Worm (Caenorhabditis elegans): Measurements from ENCODE around the gene str-247.

- TF ChIP-seq F13H6.1 (tag; optimal IDR thresholded peaks at IDR 0.05): no peak
- no peak for TF ChIP-seq R02D3.7 (tag; optimal IDR thresholded peaks at IDR 0.05)
- TF ChIP-seq elt-3 (tag; optimal IDR thresholded peaks at IDR 0.05): no peak
- no peak for TF ChIP-seq sem-4 (tag; optimal IDR thresholded peaks at IDR 0.05)
- no peak for TF ChIP-seq ceh-82 (tag; optimal IDR thresholded peaks at IDR 0.05)
- TF ChIP-seq ZK546.5 (tag; optimal IDR thresholded peaks at IDR 0.05): no peak
- TF ChIP-seq nhr-77 (tag; optimal IDR thresholded peaks at IDR 0.05): no peak
- no peak for TF ChIP-seq snpc-4 (tag; optimal IDR thresholded peaks at IDR 0.05)
Measured at ce11 chrV:3913131-3913530, 40.7 kb upstream of the str-247 start.

Measured in whole organism, L2 larva.